Fruit fly (Drosophila melanogaster) whole organism, prepupa: Measurements from ENCODE around the gene CG42553.
A peak's percentile ranks its signal among the peaks of the same experiment; 100 is the strongest.

Source experiments
- CG10631 ChIP-seq: fragments of 200-800 bp; sonication (Bioruptor generic); optimal IDR thresholded peaks from 2 replicates; lab custom pipeline; 2016; ENCODE audit warnings: missing biosample characterization, missing genetic modification characterization
- CG11294 ChIP-seq: fragments of 200-800 bp; sonication (Bioruptor generic); IDR thresholded peaks from 2 replicates; pipeline ENCODE4 v1.3.6; 2022; ENCODE audit warnings: missing biosample characterization, missing genetic modification characterization
- CG11762 ChIP-seq: fragments of 200-800 bp; sonication (Bioruptor generic); optimal IDR thresholded peaks from 3 replicates; lab custom pipeline; 2016; ENCODE audit warnings: missing biosample characterization, missing genetic modification characterization; ENCODE audit not compliant: insufficient read depth
- CG11902 ChIP-seq: fragments of 200-800 bp; sonication (Bioruptor generic); optimal IDR thresholded peaks from 3 replicates; lab custom pipeline; 2016; ENCODE audit warnings: missing biosample characterization, missing genetic modification characterization
- CG15336 ChIP-seq: fragments of 200-800 bp; sonication (Bioruptor generic); IDR thresholded peaks from 2 replicates; pipeline ENCODE4 v1.3.6; 2022; ENCODE audit warnings: missing biosample characterization, missing genetic modification characterization
- CG1621 ChIP-seq: fragments of 200-800 bp; sonication (Bioruptor generic); optimal IDR thresholded peaks from 3 replicates; lab custom pipeline; 2018; ENCODE audit warnings: missing biosample characterization, mild to moderate bottlenecking, missing genetic modification characterization
- CG16779 ChIP-seq: fragments of 200-800 bp; sonication (Bioruptor generic); optimal IDR thresholded peaks from 3 replicates; lab custom pipeline; 2017; ENCODE audit warnings: missing biosample characterization, mild to moderate bottlenecking, missing genetic modification characterization
- CG31627 ChIP-seq: fragments of 200-800 bp; sonication (Bioruptor generic); optimal IDR thresholded peaks from 3 replicates; lab custom pipeline; 2016; ENCODE audit warnings: missing biosample characterization, missing genetic modification characterization
- CG32006 ChIP-seq: fragments of 200-800 bp; sonication (Bioruptor generic); optimal IDR thresholded peaks from 3 replicates; lab custom pipeline; 2017; ENCODE audit warnings: missing biosample characterization, mild to moderate bottlenecking, missing genetic modification characterization
- CG34406 ChIP-seq: fragments of 200-800 bp; sonication (Bioruptor generic); optimal IDR thresholded peaks from 3 replicates; lab custom pipeline; 2016; ENCODE audit warnings: missing biosample characterization, missing genetic modification characterization
- CG3919 ChIP-seq: fragments of 200-800 bp; sonication (Bioruptor generic); optimal IDR thresholded peaks from 3 replicates; lab custom pipeline; 2016; ENCODE audit warnings: missing biosample characterization, missing genetic modification characterization
- CG4318 ChIP-seq: fragments of 200-800 bp; sonication (Bioruptor generic); optimal IDR thresholded peaks from 3 replicates; lab custom pipeline; 2017; ENCODE audit warnings: missing biosample characterization, mild to moderate bottlenecking, missing genetic modification characterization
- CG6163 ChIP-seq: fragments of 200-800 bp; sonication (Bioruptor generic); IDR thresholded peaks from 3 replicates; pipeline ENCODE4 v1.3.6; 2022; ENCODE audit warnings: missing biosample characterization, missing genetic modification characterization
- CG6276 ChIP-seq: fragments of 200-800 bp; sonication (Bioruptor generic); optimal IDR thresholded peaks from 2 replicates; lab custom pipeline; 2017; ENCODE audit warnings: missing biosample characterization, mild to moderate bottlenecking, missing genetic modification characterization
- CG6808 ChIP-seq: fragments of 200-800 bp; sonication (Bioruptor generic); optimal IDR thresholded peaks from 3 replicates; lab custom pipeline; 2017; ENCODE audit warnings: missing biosample characterization, missing genetic modification characterization, mild to moderate bottlenecking, moderate library complexity, missing genetic modification reagents
- CG6854 ChIP-seq: fragments of 200-800 bp; sonication (Bioruptor generic); optimal IDR thresholded peaks from 2 replicates; lab custom pipeline; 2017; ENCODE audit warnings: missing biosample characterization, mild to moderate bottlenecking, missing genetic modification characterization
- CG7368 ChIP-seq: fragments of 200-800 bp; sonication (Bioruptor generic); optimal IDR thresholded peaks from 3 replicates; lab custom pipeline; 2016; ENCODE audit warnings: missing biosample characterization, missing genetic modification characterization
- CG8119 ChIP-seq: fragments of 200-800 bp; sonication (Bioruptor generic); IDR thresholded peaks from 3 replicates; pipeline ENCODE4 v1.3.6; 2022; ENCODE audit warnings: missing biosample characterization, missing genetic modification characterization
- CG8632 ChIP-seq: fragments of 200-800 bp; sonication (Bioruptor generic); optimal IDR thresholded peaks from 3 replicates; lab custom pipeline; 2016; ENCODE audit warnings: missing biosample characterization, missing genetic modification characterization
- CG9139 ChIP-seq: fragments of 200-800 bp; sonication (Bioruptor generic); optimal IDR thresholded peaks from 3 replicates; lab custom pipeline; 2017; ENCODE audit warnings: missing biosample characterization, mild to moderate bottlenecking, missing genetic modification characterization
- Eip75B ChIP-seq: fragments of 200-800 bp; sonication (Bioruptor generic); optimal IDR thresholded peaks from 3 replicates; lab custom pipeline; 2016; ENCODE audit warnings: missing biosample characterization, missing genetic modification characterization
- Eip78C ChIP-seq: fragments of 200-800 bp; sonication (Bioruptor generic); peaks from one replicate; lab custom pipeline; 2016; ENCODE audit warnings: missing biosample characterization, missing genetic modification characterization
- Eip93F ChIP-seq: fragments of 200-800 bp; sonication (Bioruptor generic); optimal IDR thresholded peaks from 2 replicates; lab custom pipeline; 2016; ENCODE audit warnings: missing biosample characterization, mild to moderate bottlenecking, missing genetic modification characterization
- Ets21C ChIP-seq: fragments of 200-800 bp; sonication (Bioruptor generic); optimal IDR thresholded peaks from 3 replicates; lab custom pipeline; 2016; ENCODE audit warnings: missing biosample characterization, missing genetic modification characterization
- Gug ChIP-seq: fragments of 200-800 bp; sonication (Bioruptor generic); IDR thresholded peaks from 2 replicates; pipeline ENCODE4 v1.3.6; 2022; ENCODE audit warnings: missing biosample characterization, missing genetic modification characterization
- Hr38 ChIP-seq: sonication (Bioruptor generic); optimal IDR thresholded peaks from 2 replicates; lab custom pipeline; 2016; ENCODE audit warnings: missing biosample characterization, missing genetic modification characterization
- Hr4 ChIP-seq: fragments of 200-800 bp; sonication (Bioruptor generic); optimal IDR thresholded peaks from 3 replicates; lab custom pipeline; 2016; ENCODE audit warnings: missing biosample characterization, missing genetic modification characterization
- Lpt ChIP-seq: fragments of 200-800 bp; sonication (Bioruptor generic); optimal IDR thresholded peaks from 3 replicates; lab custom pipeline; 2016; ENCODE audit warnings: missing biosample characterization, missing genetic modification characterization
- OdsH ChIP-seq: fragments of 200-800 bp; sonication (Bioruptor generic); optimal IDR thresholded peaks from 3 replicates; lab custom pipeline; 2016; ENCODE audit warnings: missing biosample characterization, missing genetic modification characterization
- Smox ChIP-seq: fragments of 200-800 bp; sonication (Bioruptor generic); optimal IDR thresholded peaks from 3 replicates; lab custom pipeline; 2016; ENCODE audit warnings: missing biosample characterization, missing genetic modification characterization
- Sox14 ChIP-seq: fragments of 200-800 bp; sonication (Bioruptor generic); optimal IDR thresholded peaks from 3 replicates; lab custom pipeline; 2016; ENCODE audit warnings: missing biosample characterization, missing genetic modification characterization
- Sox15 ChIP-seq: fragments of 200-800 bp; sonication (Bioruptor generic); optimal IDR thresholded peaks from 3 replicates; lab custom pipeline; 2016; ENCODE audit warnings: missing biosample characterization, missing genetic modification characterization
- achi ChIP-seq: fragments of 200-800 bp; sonication (Bioruptor generic); optimal IDR thresholded peaks from 3 replicates; lab custom pipeline; 2016; ENCODE audit warnings: missing biosample characterization, missing genetic modification characterization
- acj6 ChIP-seq: fragments of 200-800 bp; sonication (Bioruptor generic); optimal IDR thresholded peaks from 3 replicates; lab custom pipeline; 2016; ENCODE audit warnings: missing biosample characterization, missing genetic modification characterization
- dac ChIP-seq: fragments of 200-800 bp; sonication (Bioruptor generic); optimal IDR thresholded peaks from 2 replicates; lab custom pipeline; 2017; ENCODE audit warnings: missing biosample characterization, mild to moderate bottlenecking, missing genetic modification characterization
- dsx ChIP-seq: fragments of 200-800 bp; optimal IDR thresholded peaks from 3 replicates; lab custom pipeline; 2019; ENCODE audit warnings: missing biosample characterization, mild to moderate bottlenecking, missing genetic modification characterization, moderate library complexity; ENCODE audit not compliant: poor library complexity, severe bottlenecking
- eg ChIP-seq: fragments of 200-800 bp; sonication (Bioruptor generic); IDR thresholded peaks from 3 replicates; pipeline ENCODE4 v1.3.6; 2022; ENCODE audit warnings: missing biosample characterization, missing genetic modification characterization
- fd85E ChIP-seq: fragments of 200-800 bp; sonication (Bioruptor generic); optimal IDR thresholded peaks from 3 replicates; lab custom pipeline; 2016; ENCODE audit warnings: missing biosample characterization, missing genetic modification characterization
- fkh ChIP-seq: fragments of 200-800 bp; sonication (Bioruptor generic); optimal IDR thresholded peaks from 3 replicates; lab custom pipeline; 2017; ENCODE audit warnings: missing biosample characterization, mild to moderate bottlenecking, missing genetic modification characterization, moderate library complexity
- net ChIP-seq: fragments of 200-800 bp; sonication (Bioruptor generic); optimal IDR thresholded peaks from 3 replicates; lab custom pipeline; 2016; ENCODE audit warnings: missing biosample characterization, missing genetic modification characterization
- pdm3 ChIP-seq: fragments of 200-800 bp; sonication (Bioruptor generic); optimal IDR thresholded peaks from 3 replicates; lab custom pipeline; 2016; ENCODE audit warnings: missing biosample characterization, missing genetic modification characterization
- salr ChIP-seq, 2 experiments: fragments of 200-800 bp; sonication (Bioruptor generic); optimal IDR thresholded peaks; 3 replicates each; lab custom pipeline; 2016 to 2018; ENCODE audit warnings: missing biosample characterization in 2 of 2, missing genetic modification characterization in 2 of 2, mild to moderate bottlenecking in 1 of 2
- spab ChIP-seq: fragments of 200-800 bp; sonication (Bioruptor generic); optimal IDR thresholded peaks from 2 replicates; lab custom pipeline; 2017; ENCODE audit warnings: missing biosample characterization, mild to moderate bottlenecking, missing genetic modification characterization, missing genetic modification reagents
- ss ChIP-seq, 2 experiments: fragments of 200-800 bp; sonication (Bioruptor generic); optimal IDR thresholded peaks; 2 replicates in 1 of 2; 3 replicates in 1 of 2; lab custom pipeline; 2017 to 2018; ENCODE audit warnings: mild to moderate bottlenecking in 2 of 2, missing biosample characterization in 2 of 2, missing genetic modification characterization in 2 of 2, moderate library complexity in 1 of 2
- topi ChIP-seq: fragments of 200-800 bp; sonication (Bioruptor generic); optimal IDR thresholded peaks from 3 replicates; lab custom pipeline; 2016; ENCODE audit warnings: missing biosample characterization, missing genetic modification characterization

The CG42553 gene

DNA sequence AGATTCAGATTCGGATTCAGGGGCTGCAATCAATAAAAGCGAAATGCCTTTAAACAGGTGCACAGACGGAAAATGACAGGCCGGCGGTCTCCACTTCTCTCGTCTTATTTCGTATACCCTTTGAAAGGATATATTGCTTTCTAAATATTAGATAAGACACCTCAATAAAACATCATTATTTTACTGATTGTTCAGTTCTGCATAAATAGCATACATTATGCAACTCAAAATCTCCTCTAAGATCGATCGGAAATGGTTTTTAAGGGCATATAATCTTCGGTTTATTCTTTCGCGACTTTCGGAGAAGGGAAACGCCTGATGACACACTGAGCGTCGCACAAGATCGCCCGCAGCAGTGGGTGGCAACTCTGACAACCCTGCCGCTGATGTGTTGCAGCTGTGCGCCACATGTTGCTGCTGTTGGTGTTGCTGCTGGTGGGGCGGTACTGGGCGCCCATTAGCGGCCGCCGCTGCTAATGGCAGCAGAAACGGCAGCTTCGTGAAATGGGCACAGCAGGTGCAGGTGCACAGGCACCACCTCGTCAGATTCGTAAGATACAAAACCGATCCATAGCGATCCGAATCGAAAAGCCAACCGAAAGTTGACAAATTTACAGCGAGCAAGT is 48.1 kb upstream of the CG42553 start (continued):
- peak; percentile 49 for TF ChIP-seq CG7368
- peak; percentile 11 for TF ChIP-seq CG9139 (GFP tag; lab: Kevin White, UChicago)
- no peak for TF ChIP-seq fd85E
- TF ChIP-seq topi (GFP tag; lab: Kevin White, UChicago), result peak; percentile 83
- peak; percentile 45 for TF ChIP-seq CG11902 (GFP tag; lab: Kevin White, UChicago)
- TF ChIP-seq CG4318 (GFP tag; lab: Kevin White, UChicago), result peak; percentile 41
- TF ChIP-seq Hr38 (GFP tag; lab: Kevin White, UChicago), result no peak
- no peak for TF ChIP-seq fkh (GFP tag; lab: Kevin White, UChicago)
- peak; percentile 14 for TF ChIP-seq dsx (GFP tag; lab: Kevin White, UChicago)
- TF ChIP-seq Eip93F (GFP tag; lab: Kevin White, UChicago), result no peak
- TF ChIP-seq CG11762 (GFP tag; lab: Kevin White, UChicago), result peak; percentile 43
- peak; percentile 70 for TF ChIP-seq Smox (GFP tag; lab: Kevin White, UChicago)
- peak; percentile 64 for TF ChIP-seq acj6
- peak; percentile 51; the same call in 2 of the 3 replicates for TF ChIP-seq CG8119 (GFP tag; lab: Robert Waterston, UW)
- peak; percentile 52 for TF ChIP-seq pdm3 (GFP tag; lab: Kevin White, UChicago)
- no peak for TF ChIP-seq CG16779 (tag; lab: Kevin White, UChicago)
- peak; percentile 71 for TF ChIP-seq achi
- peak; percentile 85 for TF ChIP-seq Eip78C (GFP tag; lab: Kevin White, UChicago)

dm6 chr3L:786835-787234 is 47.1 kb upstream of the CG42553 start:
- TF ChIP-seq CG6854 (GFP tag; lab: Kevin White, UChicago) (no peak), Ets21C (no peak), fkh (GFP tag; lab: Kevin White, UChicago) (no peak), CG11294 (no peak), topi (GFP tag; lab: Kevin White, UChicago) (no peak)

dm6 chr3L:787635-788034 is 46.3 kb upstream of the CG42553 start:
- peak; percentile 6 for TF ChIP-seq CG8632
- peak; percentile 77 for TF ChIP-seq Sox14 (GFP tag; lab: Kevin White, UChicago)
- peak; percentile 96 for TF ChIP-seq CG8119 (GFP tag; lab: Robert Waterston, UW)
- peak; percentile 88 for TF ChIP-seq Gug (GFP tag; lab: Robert Waterston, UW)
- TF ChIP-seq CG6276 (GFP tag; lab: Kevin White, UChicago), result peak; percentile 91
- TF ChIP-seq CG16779 (tag; lab: Kevin White, UChicago), result peak; percentile 24
- peak; percentile 95 for TF ChIP-seq CG15336 (GFP tag; lab: Robert Waterston, UW)
- TF ChIP-seq Eip75B (GFP tag; lab: Kevin White, UChicago), result peak; percentile 34
- TF ChIP-seq CG1621 (tag; lab: Kevin White, UChicago), result no peak
- peak; percentile 96 for TF ChIP-seq eg (GFP tag; lab: Robert Waterston, UW)
- TF ChIP-seq spab, result peak; percentile 20
- TF ChIP-seq dac (GFP tag; lab: Kevin White, UChicago), result peak; percentile 90
- TF ChIP-seq ss (GFP tag; optimal IDR thresholded peaks at IDR 0.05; lab: Kevin White, UChicago), result peak in 1 of 2 experiments; percentile 3
- no peak for TF ChIP-seq CG31627
- TF ChIP-seq CG32006, result peak; percentile 97
- no peak for TF ChIP-seq Smox (GFP tag; lab: Kevin White, UChicago)
- no peak for TF ChIP-seq Sox15 (GFP tag; lab: Kevin White, UChicago)
- peak in 1 of 2 experiments; percentile 79 for TF ChIP-seq salr (GFP tag; optimal IDR thresholded peaks at IDR 0.05; lab: Kevin White, UChicago)
- TF ChIP-seq CG6163 (GFP tag; lab: Robert Waterston, UW), result peak; percentile 92
- TF ChIP-seq Lpt (GFP tag; lab: Kevin White, UChicago), result peak; percentile 91
- TF ChIP-seq CG11762 (GFP tag; lab: Kevin White, UChicago), result peak; percentile 57
- peak; percentile 79 for TF ChIP-seq CG3919 (GFP tag; lab: Kevin White, UChicago)
- TF ChIP-seq CG11294, result peak; percentile 78
- TF ChIP-seq fd85E, result no peak
- TF ChIP-seq Eip78C (GFP tag; lab: Kevin White, UChicago), result peak; percentile 89
- TF ChIP-seq achi, result peak; percentile 80
- peak; percentile 70 for TF ChIP-seq CG10631 (GFP tag; lab: Kevin White, UChicago)
- peak; percentile 77 for TF ChIP-seq OdsH
- TF ChIP-seq CG9139 (GFP tag; lab: Kevin White, UChicago), result no peak
- TF ChIP-seq CG4318 (GFP tag; lab: Kevin White, UChicago), result peak; percentile 93
- peak; percentile 24 for TF ChIP-seq CG34406 (GFP tag; lab: Kevin White, UChicago)
- no peak for TF ChIP-seq CG7368
- peak; percentile 95 for TF ChIP-seq Hr4 (GFP tag; lab: Kevin White, UChicago)
- TF ChIP-seq CG6808, result no peak
- TF ChIP-seq net, result peak; percentile 75
- TF ChIP-seq pdm3 (GFP tag; lab: Kevin White, UChicago), result peak; percentile 73
- TF ChIP-seq Hr38 (GFP tag; lab: Kevin White, UChicago), result peak; percentile 23
